Worm (Caenorhabditis elegans) whole organism, mixed stage, embryonic: Measurements from ENCODE around the gene eef-1A.2.

Experiments used
- elt-1 ChIP-seq: sonication (generic microtip); optimal IDR thresholded peaks from 2 replicates; lab custom pipeline; 2017; ENCODE audit warnings: missing genetic modification characterization, mild to moderate bottlenecking, missing compliant biosample characterization, antibody characterized with exemption, moderate library complexity, borderline replicate concordance; ENCODE audit not compliant: insufficient read depth
- lsy-2 ChIP-seq: fragments of 150-350 bp; optimal IDR thresholded peaks from 2 replicates; lab custom pipeline; 2014; ENCODE audit warnings: missing biosample characterization, missing genetic modification characterization
- mls-2 ChIP-seq: sonication (generic microtip); optimal IDR thresholded peaks from 2 replicates; lab custom pipeline; 2016; ENCODE audit warnings: mild to moderate bottlenecking, missing genetic modification characterization, moderate library complexity, missing compliant biosample characterization
- nhr-76 ChIP-seq: sonication (generic microtip); optimal IDR thresholded peaks from 2 replicates; lab custom pipeline; 2017; ENCODE audit warnings: missing biosample characterization, missing genetic modification characterization
- pha-4 ChIP-seq: fragments of 150-350 bp; optimal IDR thresholded peaks from 2 replicates; lab custom pipeline; 2018; ENCODE audit warnings: missing biosample characterization, missing genetic modification reagents, missing genetic modification characterization
- snpc-4 ChIP-seq: fragments of 150-350 bp; optimal IDR thresholded peaks from 2 replicates; lab custom pipeline; 2014; ENCODE audit warnings: missing biosample characterization, missing genetic modification characterization
- unc-39 ChIP-seq: fragments of 150-350 bp; optimal IDR thresholded peaks from 2 replicates; lab custom pipeline; 2014; ENCODE audit warnings: missing biosample characterization, missing genetic modification characterization

DNA sequence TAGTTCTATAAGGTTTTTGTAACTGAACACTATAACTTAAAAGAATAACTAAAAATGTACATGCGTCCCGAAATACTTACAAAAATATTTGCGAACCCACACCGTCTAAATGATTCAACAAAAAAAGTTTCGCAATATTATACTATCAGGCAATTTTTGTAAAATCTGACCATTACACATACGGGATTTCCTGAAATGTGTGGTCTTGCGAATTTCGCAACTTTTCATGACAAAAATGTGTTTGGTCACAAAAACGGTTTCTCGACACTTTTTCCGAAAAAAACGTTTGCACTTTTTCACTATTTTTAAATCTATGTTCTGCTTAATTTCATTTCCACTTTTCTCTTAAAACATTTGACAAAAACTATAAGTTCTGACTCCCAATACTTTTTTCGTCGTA lies 8.2 kb upstream of the eef-1A.2 start:
- TF ChIP-seq unc-39 (tag; lab: Kevin White, UChicago) (no peak), elt-1 (tag; lab: Kevin White, UChicago) (no peak), pha-4 (tag; lab: Kevin White, UChicago) (no peak), nhr-76 (tag; lab: Kevin White, UChicago) (no peak), snpc-4 (no peak), lsy-2 (no peak), mls-2 (tag; lab: Kevin White, UChicago) (no peak)
